Fruit fly (Drosophila melanogaster) whole organism, prepupa: ENCODE measurements around the gene BOD1.

Experiments
- CG10669 ChIP-seq: fragments of 200-800 bp; sonication (Bioruptor generic); optimal IDR thresholded peaks from 3 replicates; lab custom pipeline; 2018; ENCODE audit warnings: missing biosample characterization, mild to moderate bottlenecking, missing genetic modification characterization, moderate library complexity
- CG11294 ChIP-seq: fragments of 200-800 bp; sonication (Bioruptor generic); IDR thresholded peaks from 2 replicates; pipeline ENCODE4 v1.3.6; 2022; ENCODE audit warnings: missing biosample characterization, missing genetic modification characterization
- CG11902 ChIP-seq: fragments of 200-800 bp; sonication (Bioruptor generic); optimal IDR thresholded peaks from 3 replicates; lab custom pipeline; 2016; ENCODE audit warnings: missing biosample characterization, missing genetic modification characterization
- CG15336 ChIP-seq: fragments of 200-800 bp; sonication (Bioruptor generic); IDR thresholded peaks from 2 replicates; pipeline ENCODE4 v1.3.6; 2022; ENCODE audit warnings: missing biosample characterization, missing genetic modification characterization
- CG1621 ChIP-seq: fragments of 200-800 bp; sonication (Bioruptor generic); optimal IDR thresholded peaks from 3 replicates; lab custom pipeline; 2018; ENCODE audit warnings: missing biosample characterization, mild to moderate bottlenecking, missing genetic modification characterization
- CG16779 ChIP-seq: fragments of 200-800 bp; sonication (Bioruptor generic); optimal IDR thresholded peaks from 3 replicates; lab custom pipeline; 2017; ENCODE audit warnings: missing biosample characterization, mild to moderate bottlenecking, missing genetic modification characterization
- CG3032 ChIP-seq: fragments of 200-800 bp; optimal IDR thresholded peaks from 2 replicates; lab custom pipeline; 2019; ENCODE audit warnings: missing biosample characterization, mild to moderate bottlenecking, missing genetic modification characterization, moderate library complexity
- CG32006 ChIP-seq: fragments of 200-800 bp; sonication (Bioruptor generic); optimal IDR thresholded peaks from 3 replicates; lab custom pipeline; 2017; ENCODE audit warnings: missing biosample characterization, mild to moderate bottlenecking, missing genetic modification characterization
- CG34406 ChIP-seq: fragments of 200-800 bp; sonication (Bioruptor generic); optimal IDR thresholded peaks from 3 replicates; lab custom pipeline; 2016; ENCODE audit warnings: missing biosample characterization, missing genetic modification characterization
- CG3919 ChIP-seq: fragments of 200-800 bp; sonication (Bioruptor generic); optimal IDR thresholded peaks from 3 replicates; lab custom pipeline; 2016; ENCODE audit warnings: missing biosample characterization, missing genetic modification characterization
- CG6276 ChIP-seq: fragments of 200-800 bp; sonication (Bioruptor generic); optimal IDR thresholded peaks from 2 replicates; lab custom pipeline; 2017; ENCODE audit warnings: missing biosample characterization, mild to moderate bottlenecking, missing genetic modification characterization
- CG6792 ChIP-seq: fragments of 200-800 bp; sonication (Bioruptor generic); optimal IDR thresholded peaks from 3 replicates; lab custom pipeline; 2016; ENCODE audit warnings: missing biosample characterization, missing genetic modification characterization
- CG8119 ChIP-seq: fragments of 200-800 bp; sonication (Bioruptor generic); IDR thresholded peaks from 3 replicates; pipeline ENCODE4 v1.3.6; 2022; ENCODE audit warnings: missing biosample characterization, missing genetic modification characterization
- CG8632 ChIP-seq: fragments of 200-800 bp; sonication (Bioruptor generic); optimal IDR thresholded peaks from 3 replicates; lab custom pipeline; 2016; ENCODE audit warnings: missing biosample characterization, missing genetic modification characterization
- CG9139 ChIP-seq: fragments of 200-800 bp; sonication (Bioruptor generic); optimal IDR thresholded peaks from 3 replicates; lab custom pipeline; 2017; ENCODE audit warnings: missing biosample characterization, mild to moderate bottlenecking, missing genetic modification characterization
- Eip75B ChIP-seq: fragments of 200-800 bp; sonication (Bioruptor generic); optimal IDR thresholded peaks from 3 replicates; lab custom pipeline; 2016; ENCODE audit warnings: missing biosample characterization, missing genetic modification characterization
- Eip78C ChIP-seq: fragments of 200-800 bp; sonication (Bioruptor generic); peaks from one replicate; lab custom pipeline; 2016; ENCODE audit warnings: missing biosample characterization, missing genetic modification characterization
- Eip93F ChIP-seq: fragments of 200-800 bp; sonication (Bioruptor generic); optimal IDR thresholded peaks from 2 replicates; lab custom pipeline; 2016; ENCODE audit warnings: missing biosample characterization, mild to moderate bottlenecking, missing genetic modification characterization
- Ets21C ChIP-seq: fragments of 200-800 bp; sonication (Bioruptor generic); optimal IDR thresholded peaks from 3 replicates; lab custom pipeline; 2016; ENCODE audit warnings: missing biosample characterization, missing genetic modification characterization
- Gug ChIP-seq: fragments of 200-800 bp; sonication (Bioruptor generic); IDR thresholded peaks from 2 replicates; pipeline ENCODE4 v1.3.6; 2022; ENCODE audit warnings: missing biosample characterization, missing genetic modification characterization
- Hr4 ChIP-seq: fragments of 200-800 bp; sonication (Bioruptor generic); optimal IDR thresholded peaks from 3 replicates; lab custom pipeline; 2016; ENCODE audit warnings: missing biosample characterization, missing genetic modification characterization
- Lpt ChIP-seq: fragments of 200-800 bp; sonication (Bioruptor generic); optimal IDR thresholded peaks from 3 replicates; lab custom pipeline; 2016; ENCODE audit warnings: missing biosample characterization, missing genetic modification characterization
- Met ChIP-seq: fragments of 200-800 bp; sonication (Bioruptor generic); optimal IDR thresholded peaks from 3 replicates; lab custom pipeline; 2016; ENCODE audit warnings: missing biosample characterization, missing genetic modification characterization
- OdsH ChIP-seq: fragments of 200-800 bp; sonication (Bioruptor generic); optimal IDR thresholded peaks from 3 replicates; lab custom pipeline; 2016; ENCODE audit warnings: missing biosample characterization, missing genetic modification characterization
- Sox102F ChIP-seq: fragments of 200-800 bp; sonication (Bioruptor generic); optimal IDR thresholded peaks from 2 replicates; lab custom pipeline; 2016; ENCODE audit warnings: missing biosample characterization, mild to moderate bottlenecking, missing genetic modification characterization
- Sox14 ChIP-seq: fragments of 200-800 bp; sonication (Bioruptor generic); optimal IDR thresholded peaks from 3 replicates; lab custom pipeline; 2016; ENCODE audit warnings: missing biosample characterization, missing genetic modification characterization
- Sox15 ChIP-seq: fragments of 200-800 bp; sonication (Bioruptor generic); optimal IDR thresholded peaks from 3 replicates; lab custom pipeline; 2016; ENCODE audit warnings: missing biosample characterization, missing genetic modification characterization
- achi ChIP-seq: fragments of 200-800 bp; sonication (Bioruptor generic); optimal IDR thresholded peaks from 3 replicates; lab custom pipeline; 2016; ENCODE audit warnings: missing biosample characterization, missing genetic modification characterization
- acj6 ChIP-seq: fragments of 200-800 bp; sonication (Bioruptor generic); optimal IDR thresholded peaks from 3 replicates; lab custom pipeline; 2016; ENCODE audit warnings: missing biosample characterization, missing genetic modification characterization
- cyc ChIP-seq: fragments of 200-800 bp; sonication (Bioruptor generic); optimal IDR thresholded peaks from 3 replicates; lab custom pipeline; 2016; ENCODE audit warnings: missing biosample characterization, missing genetic modification characterization
- dac ChIP-seq: fragments of 200-800 bp; sonication (Bioruptor generic); optimal IDR thresholded peaks from 2 replicates; lab custom pipeline; 2017; ENCODE audit warnings: missing biosample characterization, mild to moderate bottlenecking, missing genetic modification characterization
- dsx ChIP-seq: fragments of 200-800 bp; optimal IDR thresholded peaks from 3 replicates; lab custom pipeline; 2019; ENCODE audit warnings: missing biosample characterization, mild to moderate bottlenecking, missing genetic modification characterization, moderate library complexity; ENCODE audit not compliant: poor library complexity, severe bottlenecking
- eg ChIP-seq: fragments of 200-800 bp; sonication (Bioruptor generic); IDR thresholded peaks from 3 replicates; pipeline ENCODE4 v1.3.6; 2022; ENCODE audit warnings: missing biosample characterization, missing genetic modification characterization
- fd85E ChIP-seq: fragments of 200-800 bp; sonication (Bioruptor generic); optimal IDR thresholded peaks from 3 replicates; lab custom pipeline; 2016; ENCODE audit warnings: missing biosample characterization, missing genetic modification characterization
- fkh ChIP-seq: fragments of 200-800 bp; sonication (Bioruptor generic); optimal IDR thresholded peaks from 3 replicates; lab custom pipeline; 2017; ENCODE audit warnings: missing biosample characterization, mild to moderate bottlenecking, missing genetic modification characterization, moderate library complexity
- lz ChIP-seq: fragments of 200-800 bp; sonication (Bioruptor generic); optimal IDR thresholded peaks from 3 replicates; lab custom pipeline; 2016; ENCODE audit warnings: missing biosample characterization, missing genetic modification characterization
- net ChIP-seq: fragments of 200-800 bp; sonication (Bioruptor generic); optimal IDR thresholded peaks from 3 replicates; lab custom pipeline; 2016; ENCODE audit warnings: missing biosample characterization, missing genetic modification characterization
- salr ChIP-seq, 2 experiments: fragments of 200-800 bp; sonication (Bioruptor generic); optimal IDR thresholded peaks; 3 replicates each; lab custom pipeline; 2016 to 2018; ENCODE audit warnings: missing biosample characterization in 2 of 2, missing genetic modification characterization in 2 of 2, mild to moderate bottlenecking in 1 of 2
- spab ChIP-seq: fragments of 200-800 bp; sonication (Bioruptor generic); optimal IDR thresholded peaks from 2 replicates; lab custom pipeline; 2017; ENCODE audit warnings: missing biosample characterization, mild to moderate bottlenecking, missing genetic modification characterization, missing genetic modification reagents
- svp ChIP-seq: fragments of 200-800 bp; sonication (Bioruptor generic); peaks from one replicate; lab custom pipeline; 2016; ENCODE audit warnings: missing biosample characterization, missing genetic modification characterization
- vri ChIP-seq: fragments of 200-800 bp; sonication (Bioruptor generic); optimal IDR thresholded peaks from 3 replicates; lab custom pipeline; 2016; ENCODE audit warnings: missing biosample characterization, mild to moderate bottlenecking, missing genetic modification characterization

Gene BOD1

dm6 chr3R:27948421-27948906 lies 10.4 kb downstream of the BOD1 start, which contains the start of gene Gp93 (continued):
- peak; percentile 90 for TF ChIP-seq Eip78C (GFP tag; lab: Kevin White, UChicago)
- TF ChIP-seq fd85E: no peak
- TF ChIP-seq Eip93F (GFP tag; lab: Kevin White, UChicago): no peak
- no peak for TF ChIP-seq Ets21C
- TF ChIP-seq CG3919 (GFP tag; lab: Kevin White, UChicago): no peak
- TF ChIP-seq vri: no peak
- TF ChIP-seq acj6 (GFP tag; lab: Kevin White, UChicago): no peak
- peak; percentile 46 for TF ChIP-seq Gug (GFP tag; lab: Robert Waterston, UW)
- TF ChIP-seq CG6792 (GFP tag; lab: Kevin White, UChicago): peak; percentile 49
- TF ChIP-seq svp (GFP tag; lab: Kevin White, UChicago): peak; percentile 79
- no peak for TF ChIP-seq dac (GFP tag; lab: Kevin White, UChicago)
- TF ChIP-seq CG11294 (GFP tag; lab: Robert Waterston, UW): peak; percentile 49; the same call in 1 of the 2 replicates
- peak; percentile 67; the same call in 2 of the 3 replicates for TF ChIP-seq eg (GFP tag; lab: Robert Waterston, UW)
- no peak for TF ChIP-seq CG16779 (tag; lab: Kevin White, UChicago)
- peak; percentile 20 for TF ChIP-seq Eip75B (GFP tag; lab: Kevin White, UChicago)
- TF ChIP-seq Sox14 (GFP tag; lab: Kevin White, UChicago): peak; percentile 46
- TF ChIP-seq achi (GFP tag; lab: Kevin White, UChicago): no peak
- no peak for TF ChIP-seq OdsH (GFP tag; lab: Kevin White, UChicago)
- no peak for TF ChIP-seq CG1621 (tag; lab: Kevin White, UChicago)
- TF ChIP-seq Lpt (GFP tag; lab: Kevin White, UChicago): peak; percentile 16
- peak; percentile 29 for TF ChIP-seq dsx (GFP tag; lab: Kevin White, UChicago)
- no peak for TF ChIP-seq Sox102F (GFP tag; lab: Kevin White, UChicago)
- peak; percentile 71 for TF ChIP-seq CG8632 (GFP tag; lab: Kevin White, UChicago)
- no peak for TF ChIP-seq Hr4 (GFP tag; lab: Kevin White, UChicago)
- peak; percentile 51; the same call in 1 of the 2 replicates for TF ChIP-seq CG15336 (GFP tag; lab: Robert Waterston, UW)
- peak; percentile 9 for TF ChIP-seq cyc (GFP tag; lab: Kevin White, UChicago)
- no peak for TF ChIP-seq Met
- TF ChIP-seq CG9139 (GFP tag; lab: Kevin White, UChicago): no peak
- TF ChIP-seq net (GFP tag; lab: Kevin White, UChicago): peak; percentile 66
- no peak for TF ChIP-seq spab (GFP tag; lab: Kevin White, UChicago)
- peak; percentile 61 for TF ChIP-seq CG34406 (GFP tag; lab: Kevin White, UChicago)
- no peak for TF ChIP-seq fkh (GFP tag; lab: Kevin White, UChicago)
- TF ChIP-seq CG10669 (GFP tag; lab: Kevin White, UChicago): no peak
- TF ChIP-seq salr (GFP tag; optimal IDR thresholded peaks at IDR 0.05; lab: Kevin White, UChicago): peak in 1 of 2 experiments; percentile 35
- TF ChIP-seq CG8119: peak; percentile 64; the same call in 2 of the 3 replicates
- TF ChIP-seq lz: peak; percentile 61
- TF ChIP-seq CG32006 (GFP tag; lab: Kevin White, UChicago): peak; percentile 65
- peak; percentile 47 for TF ChIP-seq Sox15 (GFP tag; lab: Kevin White, UChicago)

- TF ChIP-seq CG3032 (no peak), cyc (GFP tag; lab: Kevin White, UChicago) (no peak), fkh (GFP tag; lab: Kevin White, UChicago) (no peak), acj6 (GFP tag; lab: Kevin White, UChicago) (no peak), dac (GFP tag; lab: Kevin White, UChicago) (no peak), Sox14 (GFP tag; lab: Kevin White, UChicago) (no peak), CG6276 (GFP tag; lab: Kevin White, UChicago) (no peak), net (GFP tag; lab: Kevin White, UChicago) (no peak), Eip78C (GFP tag; lab: Kevin White, UChicago) (no peak), CG32006 (GFP tag; lab: Kevin White, UChicago) (no peak), CG11902 (GFP tag; lab: Kevin White, UChicago) (no peak), OdsH (GFP tag; lab: Kevin White, UChicago) (no peak)
- TF ChIP-seq, all 60 proteins: peak for 0
These were observed 15.8 kb downstream of the BOD1 start, which contains the start of gene CG4951 for dm6 chr3R:27953890-27954289. Gene CG4951, minus strand, starts transcription at chr3R:27954112.
